1 fruit fly cellular context compared by ENCODE assay signal in genomic region chrX:3411812-3412211, dm6.
TF ChIP-seq lines count a peak whose summit lies in the region.

No protein-coding gene starts in this region.

TF ChIP-seq in whole organism, prepupa, 60 proteins besides CTCF, POLR2A, EP300 and RAD21 (continued from another document):
- TF ChIP-seq Hr39 (GFP tag; optimal IDR thresholded peaks at IDR 0.05; lab: Kevin White, UChicago), result peak; percentile 86
- TF ChIP-seq CG4318 (GFP tag; optimal IDR thresholded peaks at IDR 0.05; lab: Kevin White, UChicago), result no peak
- peak; percentile 63 for TF ChIP-seq Sox15 (GFP tag; optimal IDR thresholded peaks at IDR 0.05; lab: Kevin White, UChicago)
- TF ChIP-seq Hr38 (GFP tag; optimal IDR thresholded peaks at IDR 0.05; lab: Kevin White, UChicago), result no peak
- TF ChIP-seq CG9139 (GFP tag; optimal IDR thresholded peaks at IDR 0.05; lab: Kevin White, UChicago), result peak; percentile 17
- peak; percentile 20 for TF ChIP-seq CG16779 (tag; optimal IDR thresholded peaks at IDR 0.05; lab: Kevin White, UChicago)
- TF ChIP-seq CG11902 (GFP tag; optimal IDR thresholded peaks at IDR 0.05; lab: Kevin White, UChicago), result peak; percentile 75
- TF ChIP-seq CG6854 (GFP tag; optimal IDR thresholded peaks at IDR 0.05; lab: Kevin White, UChicago), result peak; percentile 30
- TF ChIP-seq CG3919 (GFP tag; optimal IDR thresholded peaks at IDR 0.05; lab: Kevin White, UChicago), result peak; percentile 75
- TF ChIP-seq CG8119 (GFP tag; IDR thresholded peaks at IDR 0.05; lab: Robert Waterston, UW), result no peak
- TF ChIP-seq CG31627 (GFP tag; optimal IDR thresholded peaks at IDR 0.05; lab: Kevin White, UChicago), result peak; percentile 85
- peak in 1 of 2 experiments; percentile 8 for TF ChIP-seq ss (GFP tag; optimal IDR thresholded peaks at IDR 0.05; lab: Kevin White, UChicago)
- peak; percentile 56 for TF ChIP-seq Ets96B (tag; optimal IDR thresholded peaks at IDR 0.05; lab: Kevin White, UChicago)
- peak; percentile 89 for TF ChIP-seq Sox102F (GFP tag; optimal IDR thresholded peaks at IDR 0.05; lab: Kevin White, UChicago)
- TF ChIP-seq spab (GFP tag; optimal IDR thresholded peaks at IDR 0.05; lab: Kevin White, UChicago), result peak; percentile 4
- peak; percentile 65 for TF ChIP-seq CG7368 (GFP tag; optimal IDR thresholded peaks at IDR 0.05; lab: Kevin White, UChicago)
- no peak for TF ChIP-seq CG11294 (GFP tag; IDR thresholded peaks at IDR 0.05; lab: Robert Waterston, UW)
- 0 out of 3 replicates have a peak, but pooled peaks have one; percentile 36 for TF ChIP-seq CG6163 (GFP tag; IDR thresholded peaks at IDR 0.05; lab: Robert Waterston, UW)
- no peak for TF ChIP-seq Hr4 (GFP tag; optimal IDR thresholded peaks at IDR 0.05; lab: Kevin White, UChicago)
- TF ChIP-seq Smox (GFP tag; optimal IDR thresholded peaks at IDR 0.05; lab: Kevin White, UChicago), result peak; percentile 85
- TF ChIP-seq CG3032 (tag; optimal IDR thresholded peaks at IDR 0.05; lab: Kevin White, UChicago), result peak; percentile 33
- TF ChIP-seq fd59A (GFP tag; optimal IDR thresholded peaks at IDR 0.05; lab: Kevin White, UChicago), result peak; percentile 34
- peak; percentile 39 for TF ChIP-seq CG11762 (GFP tag; optimal IDR thresholded peaks at IDR 0.05; lab: Kevin White, UChicago; ENCODE audit: insufficient read depth)
- peak; percentile 52 for TF ChIP-seq CG10631 (GFP tag; optimal IDR thresholded peaks at IDR 0.05; lab: Kevin White, UChicago)
- TF ChIP-seq CG8319 (GFP tag; optimal IDR thresholded peaks at IDR 0.05; lab: Kevin White, UChicago), result peak; percentile 70
- no peak for TF ChIP-seq CG15336 (GFP tag; IDR thresholded peaks at IDR 0.05; lab: Robert Waterston, UW)
- TF ChIP-seq dac (GFP tag; optimal IDR thresholded peaks at IDR 0.05; lab: Kevin White, UChicago), result no peak
- TF ChIP-seq acj6 (GFP tag; optimal IDR thresholded peaks at IDR 0.05; lab: Kevin White, UChicago), result peak; percentile 66
- TF ChIP-seq topi (GFP tag; optimal IDR thresholded peaks at IDR 0.05; lab: Kevin White, UChicago), result peak; percentile 85
- peak; percentile 32 for TF ChIP-seq CG1621 (tag; optimal IDR thresholded peaks at IDR 0.05; lab: Kevin White, UChicago)
- TF ChIP-seq cyc (GFP tag; optimal IDR thresholded peaks at IDR 0.05; lab: Kevin White, UChicago), result peak; percentile 85
- TF ChIP-seq achi (GFP tag; optimal IDR thresholded peaks at IDR 0.05; lab: Kevin White, UChicago), result peak; percentile 57
- TF ChIP-seq esn (GFP tag; optimal IDR thresholded peaks at IDR 0.05; lab: Kevin White, UChicago), result peak; percentile 85
